Fruit fly (Drosophila melanogaster): ENCODE results near the gene Abcd3.

Abcd3 gene

dm6 chrX:19711936-19712335, 38.6 kb upstream of the Abcd3 start:
- TF ChIP-seq lola (GFP tag; optimal IDR thresholded peaks at IDR 0.05) (no peak), sage (GFP tag; optimal IDR thresholded peaks at IDR 0.05) (no peak), CG9705 (GFP tag; optimal IDR thresholded peaks at IDR 0.05) (no peak), psq (GFP tag; optimal IDR thresholded peaks at IDR 0.05) (no peak), brk (GFP tag; optimal IDR thresholded peaks at IDR 0.05) (no peak), Hr83 (GFP tag; optimal IDR thresholded peaks at IDR 0.05; ENCODE audit: poor library complexity, severe bottlenecking) (no peak), Mio (GFP tag; optimal IDR thresholded peaks at IDR 0.05) (no peak), GATAd (GFP tag; optimal IDR thresholded peaks at IDR 0.05) (no peak), Hr78 (GFP tag; optimal IDR thresholded peaks at IDR 0.05) (no peak), dsf (GFP tag; optimal IDR thresholded peaks at IDR 0.05; ENCODE audit: borderline replicate concordance) (no peak)

dm6 chrX:19712898-19713627, 37.5 kb upstream of the Abcd3 start, which contains the start of gene meso18E:
Gene meso18E (minus strand): TSS chrX:19713045.
- TF ChIP-seq sv (GFP tag; optimal IDR thresholded peaks at IDR 0.05): no peak
- no peak for TF ChIP-seq CG32264 (GFP tag; optimal IDR thresholded peaks at IDR 0.05)
- TF ChIP-seq br (GFP tag; optimal IDR thresholded peaks at IDR 0.05): no peak
- no peak for TF ChIP-seq Abd-B (GFP tag; optimal IDR thresholded peaks at IDR 0.05)
- TF ChIP-seq Hr78 (GFP tag; optimal IDR thresholded peaks at IDR 0.05): no peak

- TF ChIP-seq OdsH (GFP tag; optimal IDR thresholded peaks at IDR 0.05) (no peak), dmrt93B (GFP tag; optimal IDR thresholded peaks at IDR 0.05) (no peak), Sp1 (GFP tag; optimal IDR thresholded peaks at IDR 0.05) (no peak), Mio (GFP tag; optimal IDR thresholded peaks at IDR 0.05) (no peak), rgr (GFP tag; optimal IDR thresholded peaks at IDR 0.05) (no peak), Vsx2 (GFP tag; optimal IDR thresholded peaks at IDR 0.05; ENCODE audit: partially characterized antibody) (no peak), dl (GFP tag; optimal IDR thresholded peaks at IDR 0.05; ENCODE audit: insufficient read depth in 1 of 2, partially characterized antibody in 2 of 2) (no peak), Hr83 (GFP tag; optimal IDR thresholded peaks at IDR 0.05; ENCODE audit: poor library complexity, severe bottlenecking) (no peak), woc (GFP tag; optimal IDR thresholded peaks at IDR 0.05) (no peak), br (GFP tag; optimal IDR thresholded peaks at IDR 0.05) (no peak), CrebA (GFP tag; optimal IDR thresholded peaks at IDR 0.05; ENCODE audit: borderline replicate concordance) (no peak)
These were observed 35.8 kb upstream of the Abcd3 start for dm6 chrX:19714816-19715215.

- TF ChIP-seq HLH106 (tag; optimal IDR thresholded peaks at IDR 0.05) (no peak), Abd-B (GFP tag; optimal IDR thresholded peaks at IDR 0.05) (no peak), sage (GFP tag; optimal IDR thresholded peaks at IDR 0.05) (no peak), sv (GFP tag; optimal IDR thresholded peaks at IDR 0.05) (no peak), h (GFP tag; optimal IDR thresholded peaks at IDR 0.05) (no peak), CG9705 (GFP tag; optimal IDR thresholded peaks at IDR 0.05) (no peak), GATAd (GFP tag; optimal IDR thresholded peaks at IDR 0.05) (no peak), Jra (GFP tag; optimal IDR thresholded peaks at IDR 0.05) (no peak), jim (GFP tag; optimal IDR thresholded peaks at IDR 0.05) (no peak), ey (GFP tag; optimal IDR thresholded peaks at IDR 0.05) (no peak), rgr (GFP tag; optimal IDR thresholded peaks at IDR 0.05) (no peak), tai (GFP tag; optimal IDR thresholded peaks at IDR 0.05) (no peak), woc (GFP tag; optimal IDR thresholded peaks at IDR 0.05) (no peak), Vsx2 (GFP tag; optimal IDR thresholded peaks at IDR 0.05; ENCODE audit: partially characterized antibody) (no peak), foxo (GFP tag; optimal IDR thresholded peaks at IDR 0.05) (no peak), Dif (GFP tag; optimal IDR thresholded peaks at IDR 0.05; ENCODE audit: partially characterized antibody) (no peak), psq (GFP tag; optimal IDR thresholded peaks at IDR 0.05) (no peak), CrebA (GFP tag; optimal IDR thresholded peaks at IDR 0.05; ENCODE audit: borderline replicate concordance) (no peak), N (GFP tag; optimal IDR thresholded peaks at IDR 0.05) (no peak), br (GFP tag; optimal IDR thresholded peaks at IDR 0.05) (no peak)
These were observed 34.1 kb upstream of the Abcd3 start for dm6 chrX:19716325-19716917.
